Worm (Caenorhabditis elegans): ENCODE results near the gene K07F5.12.
A peak's percentile ranks its signal among the peaks of the same experiment; 100 is the strongest.

DNA sequence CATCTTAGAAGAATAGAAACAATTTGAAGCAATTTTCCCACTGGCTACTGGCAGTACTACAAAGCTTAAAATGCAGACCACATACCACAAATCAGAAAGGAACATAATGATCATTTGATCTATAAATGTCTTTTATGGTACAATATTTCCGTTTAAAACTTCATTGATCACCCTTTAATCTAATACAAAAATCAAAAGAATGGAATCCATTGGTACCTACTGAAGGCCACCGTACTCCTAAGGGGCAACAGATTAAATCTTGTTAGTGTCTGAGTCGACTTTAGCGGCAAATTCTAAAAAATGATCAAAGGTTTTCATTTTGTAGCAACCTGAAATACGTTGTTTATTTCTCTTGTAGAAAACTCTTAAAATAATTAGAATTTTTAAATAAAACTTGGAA is 16.4 kb downstream of the K07F5.12 start:
- TF ChIP-seq nhr-67 (tag; optimal IDR thresholded peaks at IDR 0.05) (no peak), sea-2 (GFP tag; optimal IDR thresholded peaks at IDR 0.05) (no peak), skn-1 (tag; optimal IDR thresholded peaks at IDR 0.05) (no peak), nhr-25 (tag; optimal IDR thresholded peaks at IDR 0.05) (peak; percentile 3), nhr-77 (tag; optimal IDR thresholded peaks at IDR 0.05) (no peak), nhr-12 (tag; optimal IDR thresholded peaks at IDR 0.05) (no peak), lin-15B (tag; optimal IDR thresholded peaks at IDR 0.05) (no peak), elt-3 (tag; optimal IDR thresholded peaks at IDR 0.05) (no peak), fos-1 (tag; optimal IDR thresholded peaks at IDR 0.05) (no peak), nhr-23 (tag; optimal IDR thresholded peaks at IDR 0.05) (no peak), ztf-11 (tag; optimal IDR thresholded peaks at IDR 0.05) (no peak), lin-39 (tag; optimal IDR thresholded peaks at IDR 0.05) (no peak), mdl-1 (tag; optimal IDR thresholded peaks at IDR 0.05) (no peak), egl-27 (tag; optimal IDR thresholded peaks at IDR 0.05) (no peak)
